Fruit fly (Drosophila melanogaster) S2 (cell line): ENCODE measurements around the gene CG32507.

Experiments used
- CG8478 ChIP-seq: fragments of >200 bp; optimal IDR thresholded peaks from 2 replicates; lab custom pipeline; 2018
- CTCF ChIP-seq, 2 experiments: fragments of >200 bp; optimal IDR thresholded peaks; 2 replicates each; lab custom pipeline; 2018

DNA sequence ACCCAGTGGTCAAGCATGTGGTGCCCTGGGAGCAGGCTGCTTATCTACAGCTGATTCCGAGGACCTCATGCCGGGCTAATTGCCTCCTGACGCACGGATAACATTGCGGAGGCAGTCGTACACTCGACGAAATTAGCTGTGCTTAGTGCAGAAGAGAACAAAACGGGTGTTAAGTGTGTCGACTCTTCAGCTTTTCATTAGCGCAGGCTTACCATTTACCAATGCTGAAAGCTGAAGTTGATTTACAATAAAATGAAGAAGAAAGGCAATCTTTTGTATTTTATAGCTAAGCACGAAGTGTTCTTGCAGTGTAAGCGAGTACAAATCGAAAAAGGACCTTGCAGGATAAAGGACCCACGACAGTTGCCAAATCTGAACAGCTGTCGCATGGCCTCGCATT, 27.9 kb downstream of the CG32507 start:
- TF ChIP-seq CTCF (optimal IDR thresholded peaks at IDR 0.05; lab: Kevin White, UChicago) (no peak), CG8478 (no peak)
